Fruit fly (Drosophila melanogaster) whole organism, embryonic: ENCODE measurements around the gene CG31327.

ENCODE experiments used
- Bdp1 ChIP-seq: fragments of 200-800 bp; sonication (Bioruptor generic); optimal IDR thresholded peaks from 3 replicates; lab custom pipeline; 2016; ENCODE audit warnings: missing biosample characterization, missing genetic modification characterization
- CG12769 ChIP-seq: fragments of 200-800 bp; sonication (Bioruptor generic); optimal IDR thresholded peaks from 2 replicates; lab custom pipeline; 2019; ENCODE audit warnings: missing biosample characterization, mild to moderate bottlenecking, missing genetic modification characterization, moderate library complexity
- CG12942 ChIP-seq: fragments of 200-800 bp; sonication (Bioruptor generic); optimal IDR thresholded peaks from 3 replicates; lab custom pipeline; 2016; ENCODE audit warnings: missing biosample characterization, missing genetic modification characterization
- CG13123 ChIP-seq: fragments of 200-800 bp; sonication (Bioruptor generic); optimal IDR thresholded peaks from 2 replicates; lab custom pipeline; 2016; ENCODE audit warnings: missing biosample characterization, missing genetic modification characterization
- CG1602 ChIP-seq: fragments of 200-800 bp; sonication (Bioruptor generic); optimal IDR thresholded peaks from 3 replicates; lab custom pipeline; 2016; ENCODE audit warnings: missing biosample characterization, missing genetic modification characterization
- CG1603 ChIP-seq: fragments of 200-800 bp; sonication (Bioruptor generic); optimal IDR thresholded peaks from 2 replicates; lab custom pipeline; 2019; ENCODE audit warnings: missing biosample characterization, mild to moderate bottlenecking, missing genetic modification characterization, moderate library complexity
- CG1647 ChIP-seq: fragments of 200-800 bp; sonication (Bioruptor generic); optimal IDR thresholded peaks from 3 replicates; lab custom pipeline; 2016; ENCODE audit warnings: missing biosample characterization, missing genetic modification characterization
- CG17912 ChIP-seq: fragments of 200-800 bp; sonication (Bioruptor generic); optimal IDR thresholded peaks from 2 replicates; lab custom pipeline; 2018; ENCODE audit warnings: missing biosample characterization, mild to moderate bottlenecking, missing genetic modification characterization
- CG18262 ChIP-seq: fragments of 200-800 bp; optimal IDR thresholded peaks from 3 replicates; lab custom pipeline; 2019; ENCODE audit warnings: missing biosample characterization, mild to moderate bottlenecking, missing genetic modification characterization, moderate library complexity
- CG2129 ChIP-seq: fragments of 200-800 bp; sonication (Bioruptor generic); IDR thresholded peaks from 2 replicates; pipeline ENCODE4 v1.3.6; 2022; ENCODE audit warnings: missing biosample characterization, missing genetic modification characterization; ENCODE audit not compliant: partially characterized antibody
- CG2889 ChIP-seq: fragments of 200-800 bp; sonication (Bioruptor generic); IDR thresholded peaks from 3 replicates; pipeline ENCODE4 v1.3.6; 2022; ENCODE audit warnings: missing biosample characterization, missing genetic modification characterization
- CG31441 ChIP-seq: fragments of 200-800 bp; sonication (Bioruptor generic); IDR thresholded peaks from 2 replicates; pipeline ENCODE4 v1.3.6; 2022; ENCODE audit warnings: missing biosample characterization, missing genetic modification characterization
- CG3163 ChIP-seq: fragments of 200-800 bp; sonication (Bioruptor generic); optimal IDR thresholded peaks from 3 replicates; lab custom pipeline; 2016; ENCODE audit warnings: missing biosample characterization, missing genetic modification characterization
- CG34224 ChIP-seq: fragments of 200-800 bp; sonication (Bioruptor generic); IDR thresholded peaks from 3 replicates; pipeline ENCODE4 v1.3.6; 2022; ENCODE audit warnings: missing biosample characterization, missing genetic modification characterization; ENCODE audit not compliant: partially characterized antibody
- CG3995 ChIP-seq: fragments of 200-800 bp; sonication (Bioruptor generic); optimal IDR thresholded peaks from 3 replicates; lab custom pipeline; 2016; ENCODE audit warnings: missing biosample characterization, missing genetic modification characterization
- CG4820 ChIP-seq: fragments of 200-800 bp; sonication (Bioruptor generic); optimal IDR thresholded peaks from 3 replicates; lab custom pipeline; 2016; ENCODE audit warnings: missing biosample characterization, missing genetic modification characterization
- CG5180 ChIP-seq: fragments of 200-800 bp; sonication (Bioruptor generic); optimal IDR thresholded peaks from 3 replicates; lab custom pipeline; 2017; ENCODE audit warnings: missing biosample characterization, missing genetic modification characterization, mild to moderate bottlenecking, moderate library complexity, missing genetic modification reagents
- CG5953 ChIP-seq: fragments of 200-800 bp; sonication (Bioruptor generic); IDR thresholded peaks from 2 replicates; pipeline ENCODE4 v1.3.6; 2022; ENCODE audit warnings: missing biosample characterization, missing genetic modification characterization
- CG6683 ChIP-seq: fragments of 200-800 bp; sonication (Bioruptor generic); optimal IDR thresholded peaks from 2 replicates; lab custom pipeline; 2017; ENCODE audit warnings: missing biosample characterization, mild to moderate bottlenecking, missing genetic modification characterization, missing genetic modification reagents
- CG7372 ChIP-seq: fragments of 200-800 bp; sonication (Bioruptor generic); IDR thresholded peaks from 2 replicates; pipeline ENCODE4 v1.3.6; 2022; ENCODE audit warnings: missing biosample characterization, missing genetic modification characterization
- CG7987 ChIP-seq: fragments of 200-800 bp; sonication (Bioruptor generic); optimal IDR thresholded peaks from 2 replicates; lab custom pipeline; 2018; ENCODE audit warnings: missing biosample characterization, mild to moderate bottlenecking, missing genetic modification characterization, moderate library complexity
- CG9727 ChIP-seq: fragments of 200-800 bp; sonication (Bioruptor generic); optimal IDR thresholded peaks from 3 replicates; lab custom pipeline; 2017; ENCODE audit warnings: missing biosample characterization, mild to moderate bottlenecking, missing genetic modification characterization
- Dip2 ChIP-seq: fragments of 200-800 bp; sonication (Bioruptor generic); IDR thresholded peaks from 2 replicates; pipeline ENCODE4 v1.3.6; 2022; ENCODE audit warnings: missing biosample characterization, missing genetic modification characterization
- Dll ChIP-seq: fragments of 200-800 bp; sonication (Bioruptor generic); IDR thresholded peaks from 4 replicates; pipeline ENCODE4 v1.3.6; 2022; ENCODE audit warnings: missing biosample characterization, missing genetic modification characterization; ENCODE audit not compliant: partially characterized antibody
- ERR ChIP-seq: fragments of 200-800 bp; sonication (Bioruptor generic); optimal IDR thresholded peaks from 2 replicates; lab custom pipeline; 2016; ENCODE audit warnings: missing biosample characterization, missing genetic modification characterization
- Gug ChIP-seq: fragments of 200-800 bp; sonication (Bioruptor generic); IDR thresholded peaks from 4 replicates; pipeline ENCODE4 v1.3.6; 2022; ENCODE audit warnings: missing biosample characterization, missing genetic modification characterization
- Hr3 ChIP-seq: fragments of 200-800 bp; sonication (Bioruptor generic); optimal IDR thresholded peaks from 3 replicates; lab custom pipeline; 2016; ENCODE audit warnings: missing biosample characterization, missing genetic modification characterization
- Mad ChIP-seq: fragments of 200-800 bp; sonication (Bioruptor generic); optimal IDR thresholded peaks from 2 replicates; lab custom pipeline; 2016; ENCODE audit warnings: missing biosample characterization, missing genetic modification characterization
- Max ChIP-seq: fragments of 200-800 bp; sonication (Bioruptor generic); optimal IDR thresholded peaks from 2 replicates; lab custom pipeline; 2016; ENCODE audit warnings: missing biosample characterization, mild to moderate bottlenecking, missing genetic modification characterization
- Meics ChIP-seq: fragments of 200-800 bp; sonication (Bioruptor generic); optimal IDR thresholded peaks from 2 replicates; lab custom pipeline; 2017; ENCODE audit warnings: missing biosample characterization, mild to moderate bottlenecking, missing genetic modification characterization
- Nf-YC ChIP-seq: fragments of 200-800 bp; optimal IDR thresholded peaks from 3 replicates; lab custom pipeline; 2019; ENCODE audit warnings: missing biosample characterization, mild to moderate bottlenecking, missing genetic modification characterization, moderate library complexity
- cas ChIP-seq: fragments of 200-800 bp; sonication (Bioruptor generic); IDR thresholded peaks from 2 replicates; pipeline ENCODE4 v1.3.6; 2022; ENCODE audit warnings: missing biosample characterization, missing genetic modification characterization
- crc ChIP-seq: fragments of 200-800 bp; sonication (Bioruptor generic); optimal IDR thresholded peaks from 2 replicates; lab custom pipeline; 2016; ENCODE audit warnings: missing biosample characterization, missing genetic modification characterization
- danr ChIP-seq: fragments of 200-800 bp; sonication (Bioruptor generic); IDR thresholded peaks from 2 replicates; pipeline ENCODE4 v1.3.6; 2022; ENCODE audit warnings: missing biosample characterization, missing genetic modification characterization
- dmrt11E ChIP-seq: fragments of 200-800 bp; sonication (Bioruptor generic); optimal IDR thresholded peaks from 3 replicates; lab custom pipeline; 2018; ENCODE audit warnings: missing biosample characterization, mild to moderate bottlenecking, missing genetic modification characterization, moderate library complexity
- hkb ChIP-seq, 2 experiments: fragments of 200-800 bp in 1 of 2; fragments of >200 bp in 1 of 2; sonication (Bioruptor generic) in 1 of 2; IDR thresholded peaks in 1 of 2; optimal IDR thresholded peaks in 1 of 2; 2 replicates each; pipeline versions ENCODE4 v1.3.6 to Lab custom; 2017 to 2022; ENCODE audit warnings: missing biosample characterization in 1 of 2, missing genetic modification characterization in 1 of 2
- ind ChIP-seq: fragments of 200-800 bp; sonication (Bioruptor generic); optimal IDR thresholded peaks from 3 replicates; lab custom pipeline; 2016; ENCODE audit warnings: missing biosample characterization, missing genetic modification characterization
- kni ChIP-seq: fragments of 200-800 bp; sonication (Bioruptor generic); optimal IDR thresholded peaks from 3 replicates; lab custom pipeline; 2017; ENCODE audit warnings: mild to moderate bottlenecking, missing biosample characterization, missing genetic modification reagents, missing genetic modification characterization
- lov ChIP-seq, 2 experiments: fragments of 200-800 bp in 1 of 2; fragments of >200 bp in 1 of 2; sonication (Bioruptor generic) in 1 of 2; IDR thresholded peaks in 1 of 2; optimal IDR thresholded peaks in 1 of 2; 2 replicates in 1 of 2; 3 replicates in 1 of 2; pipeline versions ENCODE4 v1.3.6 to Lab custom; 2017 to 2022; ENCODE audit warnings: missing biosample characterization in 1 of 2, missing genetic modification characterization in 1 of 2
- nau ChIP-seq: fragments of 200-800 bp; sonication (Bioruptor generic); optimal IDR thresholded peaks from 3 replicates; lab custom pipeline; 2017; ENCODE audit warnings: missing biosample characterization, mild to moderate bottlenecking, missing genetic modification characterization, missing genetic modification reagents
- nerfin-1 ChIP-seq: fragments of 200-800 bp; sonication (Bioruptor generic); optimal IDR thresholded peaks from 3 replicates; lab custom pipeline; 2019; ENCODE audit warnings: missing biosample characterization, mild to moderate bottlenecking, missing genetic modification characterization, moderate library complexity
- nerfin-2 ChIP-seq: fragments of 200-800 bp; sonication (Bioruptor generic); IDR thresholded peaks from 2 replicates; pipeline ENCODE4 v1.3.6; 2022; ENCODE audit warnings: missing biosample characterization, missing genetic modification characterization; ENCODE audit not compliant: partially characterized antibody
- sens ChIP-seq: fragments of 200-800 bp; sonication (Bioruptor generic); peaks from one replicate; lab custom pipeline; 2016; ENCODE audit warnings: missing biosample characterization, missing genetic modification characterization
- sens-2 ChIP-seq: fragments of 200-800 bp; sonication (Bioruptor generic); IDR thresholded peaks from 2 replicates; pipeline ENCODE4 v1.3.6; 2022; ENCODE audit warnings: missing biosample characterization, missing genetic modification characterization
- sim ChIP-seq: fragments of 200-800 bp; sonication (Bioruptor generic); IDR thresholded peaks from 2 replicates; pipeline ENCODE4 v1.3.6; 2022; ENCODE audit warnings: missing biosample characterization, missing genetic modification characterization
- slp2 ChIP-seq: fragments of 200-800 bp; sonication (Bioruptor generic); optimal IDR thresholded peaks from 2 replicates; lab custom pipeline; 2016; ENCODE audit warnings: missing biosample characterization, missing genetic modification characterization
- stwl ChIP-seq: fragments of 200-800 bp; sonication (Bioruptor generic); optimal IDR thresholded peaks from 3 replicates; lab custom pipeline; 2018; ENCODE audit warnings: missing biosample characterization, mild to moderate bottlenecking, missing genetic modification characterization, moderate library complexity
- vfl ChIP-seq: fragments of 200-800 bp; sonication (Bioruptor generic); optimal IDR thresholded peaks from 2 replicates; lab custom pipeline; 2016; ENCODE audit warnings: missing biosample characterization, missing genetic modification characterization
- zen2 ChIP-seq: fragments of 200-800 bp; sonication (Bioruptor generic); IDR thresholded peaks from 3 replicates; pipeline ENCODE4 v1.3.6; 2022; ENCODE audit warnings: missing biosample characterization, missing genetic modification characterization; ENCODE audit not compliant: partially characterized antibody

The CG31327 gene

DNA sequence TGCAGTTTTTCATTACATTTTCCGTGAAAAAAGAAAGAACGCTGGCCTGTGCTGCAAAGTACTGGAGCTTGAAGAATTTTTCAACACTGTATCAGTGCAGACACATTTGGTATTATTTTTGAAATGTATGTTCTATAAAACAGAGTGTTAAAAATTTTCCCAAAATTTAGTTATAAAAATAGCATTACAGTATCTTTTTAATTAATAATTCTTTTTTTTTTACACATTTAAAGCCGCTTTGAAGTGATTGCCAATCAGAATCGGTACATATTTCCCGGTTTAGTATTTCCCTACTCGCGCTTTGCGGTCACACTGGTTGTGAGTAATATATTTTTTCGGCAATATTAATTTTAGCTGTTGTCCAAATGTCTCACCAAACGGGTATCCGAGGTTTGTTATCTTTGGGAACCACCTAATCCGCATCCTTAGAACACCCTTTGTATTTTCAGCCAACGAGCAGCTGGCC is 37.7 kb downstream of the CG31327 start, which contains the start of the genes Abi and twf (continued):
- TF ChIP-seq nerfin-2 (GFP tag; lab: Robert Waterston, UW) (0 out of 2 replicates have a peak, but pooled peaks have one; percentile 34), CG5953 (no peak), CG9727 (peak; percentile 66), slp2 (GFP tag; lab: Kevin White, UChicago) (peak; percentile 50), CG31441 (peak; percentile 71), Meics (GFP tag; lab: Kevin White, UChicago) (peak; percentile 60), CG17912 (no peak), Dll (GFP tag; lab: Robert Waterston, UW) (0 out of 4 replicates have a peak, but pooled peaks have one; percentile 21), CG4820 (peak; percentile 73), CG7372 (GFP tag; lab: Robert Waterston, UW) (peak; percentile 55), nau (no peak), CG6683 (GFP tag; lab: Kevin White, UChicago) (peak; percentile 22), CG18262 (tag; lab: Kevin White, UChicago) (peak; percentile 58), CG1647 (peak; percentile 29), hkb (optimal IDR thresholded peaks at IDR 0.05; lab: Kevin White, UChicago) (peak; percentile 76), hkb (GFP tag; IDR thresholded peaks at IDR 0.05; lab: Robert Waterston, UW) (peak; percentile 63), CG2889 (no peak), CG5180 (GFP tag; lab: Kevin White, UChicago) (no peak), Max (peak; percentile 85), dmrt11E (tag; lab: Kevin White, UChicago) (peak; percentile 65), nerfin-1 (tag; lab: Kevin White, UChicago) (peak; percentile 25), zen2 (GFP tag; lab: Robert Waterston, UW) (no peak), Bdp1 (GFP tag; lab: Kevin White, UChicago) (peak; percentile 62), crc (GFP tag; lab: Kevin White, UChicago) (no peak), Dip2 (GFP tag; lab: Robert Waterston, UW) (no peak), sim (GFP tag; lab: Robert Waterston, UW) (0 out of 2 replicates have a peak, but pooled peaks have one; percentile 19), sens (GFP tag; lab: Kevin White, UChicago) (peak; percentile 95), kni (GFP tag; lab: Kevin White, UChicago) (no peak), CG13123 (GFP tag; lab: Kevin White, UChicago) (peak; percentile 75), Hr3 (GFP tag; lab: Kevin White, UChicago) (peak; percentile 72), CG12942 (GFP tag; lab: Kevin White, UChicago) (peak; percentile 75), lov (optimal IDR thresholded peaks at IDR 0.05; lab: Kevin White, UChicago) (no peak), lov (GFP tag; IDR thresholded peaks at IDR 0.05; lab: Robert Waterston, UW) (peak; percentile 53; the same call in 1 of the 3 replicates), ERR (peak; percentile 47), sens-2 (no peak), Gug (GFP tag; lab: Robert Waterston, UW) (peak; percentile 18; the same call in 1 of the 4 replicates), stwl (tag; lab: Kevin White, UChicago) (peak; percentile 79), CG34224 (GFP tag; lab: Robert Waterston, UW) (0 out of 3 replicates have a peak, but pooled peaks have one; percentile 10), cas (GFP tag; lab: Robert Waterston, UW) (no peak), CG1602 (GFP tag; lab: Kevin White, UChicago) (peak; percentile 80), CG12769 (no peak), CG7987 (GFP tag; lab: Kevin White, UChicago) (no peak), Nf-YC (no peak), danr (GFP tag; lab: Robert Waterston, UW) (no peak), CG2129 (GFP tag; lab: Robert Waterston, UW) (no peak), Mad (GFP tag; lab: Kevin White, UChicago) (peak; percentile 58), CG1603 (tag; lab: Kevin White, UChicago) (no peak), CG3163 (GFP tag; lab: Kevin White, UChicago) (no peak), vfl (peak; percentile 23), ind (GFP tag; lab: Kevin White, UChicago) (peak; percentile 74), CG3995 (GFP tag; lab: Kevin White, UChicago) (peak; percentile 61)
